Fruit fly (Drosophila melanogaster): Measurements from ENCODE around the gene CG9458.

Gene CG9458

dm6 chr3R:9791177-9791806 is 28.4 kb downstream of the CG9458 start, which contains the start of the genes CG12945 and CG8507 (continued):
- no peak for TF ChIP-seq Drgx (GFP tag; IDR thresholded peaks at IDR 0.05)
- TF ChIP-seq gcm2 (GFP tag; optimal IDR thresholded peaks at IDR 0.05), result no peak
- peak; percentile 39 for TF ChIP-seq Fer3 (tag; optimal IDR thresholded peaks at IDR 0.05)
- peak; percentile 32 for TF ChIP-seq Dp (GFP tag; optimal IDR thresholded peaks at IDR 0.05)
- no peak for TF ChIP-seq ro (GFP tag; IDR thresholded peaks at IDR 0.05)
- no peak for TF ChIP-seq CG2199 (GFP tag; IDR thresholded peaks at IDR 0.05)
- TF ChIP-seq CG34422 (GFP tag; IDR thresholded peaks at IDR 0.05), result no peak
- TF ChIP-seq wor (GFP tag; IDR thresholded peaks at IDR 0.05), result no peak
- TF ChIP-seq CG4820 (GFP tag; optimal IDR thresholded peaks at IDR 0.05), result peak; percentile 39
- no peak for TF ChIP-seq CG31441 (GFP tag; IDR thresholded peaks at IDR 0.05)
- no peak for TF ChIP-seq pita (GFP tag; optimal IDR thresholded peaks at IDR 0.05)
- TF ChIP-seq CG3838 (GFP tag; optimal IDR thresholded peaks at IDR 0.05), result no peak
- TF ChIP-seq CG12219 (GFP tag; optimal IDR thresholded peaks at IDR 0.05), result no peak
- no peak for TF ChIP-seq otp (GFP tag; IDR thresholded peaks at IDR 0.05)
- peak; percentile 38 for TF ChIP-seq CG7786 (GFP tag; optimal IDR thresholded peaks at IDR 0.05)
- TF ChIP-seq chinmo (GFP tag; IDR thresholded peaks at IDR 0.05; ENCODE audit: partially characterized antibody), result no peak
- no peak for TF ChIP-seq sisA (GFP tag; IDR thresholded peaks at IDR 0.05)
- no peak for TF ChIP-seq Scr (GFP tag; IDR thresholded peaks at IDR 0.05; ENCODE audit: partially characterized antibody)
- TF ChIP-seq pzg (GFP tag; optimal IDR thresholded peaks at IDR 0.05), result peak; percentile 55
- TF ChIP-seq cg (GFP tag; optimal IDR thresholded peaks at IDR 0.05), result no peak
- no peak for TF ChIP-seq CG31365 (tag; optimal IDR thresholded peaks at IDR 0.05)
- no peak for TF ChIP-seq fd64A (GFP tag; optimal IDR thresholded peaks at IDR 0.05)
- peak; percentile 40 for TF ChIP-seq CG15514 (GFP tag; optimal IDR thresholded peaks at IDR 0.05)
- peak; percentile 37 for TF ChIP-seq Elba2 (GFP tag; optimal IDR thresholded peaks at IDR 0.05)
- no peak for TF ChIP-seq dan (GFP tag; IDR thresholded peaks at IDR 0.05)
- TF ChIP-seq CG13424 (tag; optimal IDR thresholded peaks at IDR 0.05), result peak; percentile 67
- peak; percentile 33 for TF ChIP-seq pho (GFP tag; optimal IDR thresholded peaks at IDR 0.05)
- no peak for TF ChIP-seq CG13123 (GFP tag; optimal IDR thresholded peaks at IDR 0.05)
- peak; percentile 52 for TF ChIP-seq Dip3 (GFP tag; optimal IDR thresholded peaks at IDR 0.05)
- no peak for TF ChIP-seq onecut (GFP tag; IDR thresholded peaks at IDR 0.05)
- TF ChIP-seq ash1 (GFP tag; optimal IDR thresholded peaks at IDR 0.05), result no peak
- TF ChIP-seq h (optimal IDR thresholded peaks at IDR 0.05), result no peak
- no peak for TF ChIP-seq CG5180 (GFP tag; optimal IDR thresholded peaks at IDR 0.05)
- no peak for TF ChIP-seq cas (GFP tag; IDR thresholded peaks at IDR 0.05)
- peak; percentile 46 for TF ChIP-seq tin (GFP tag; optimal IDR thresholded peaks at IDR 0.05)
- TF ChIP-seq CG30431 (GFP tag; optimal IDR thresholded peaks at IDR 0.05), result no peak
- no peak for TF ChIP-seq jing (GFP tag; optimal IDR thresholded peaks at IDR 0.05)
- no peak for TF ChIP-seq Hmx (GFP tag; optimal IDR thresholded peaks at IDR 0.05)
- TF ChIP-seq CG15601 (tag; optimal IDR thresholded peaks at IDR 0.05), result peak; percentile 35
- no peak for TF ChIP-seq CG3065 (GFP tag; optimal IDR thresholded peaks at IDR 0.05)
- TF ChIP-seq Xrp1 (GFP tag; IDR thresholded peaks at IDR 0.05), result peak; percentile 26; the same call in 1 of the 2 replicates
- TF ChIP-seq Mes4 (GFP tag; optimal IDR thresholded peaks at IDR 0.05), result no peak
- TF ChIP-seq CG2889 (GFP tag; IDR thresholded peaks at IDR 0.05), result no peak
- TF ChIP-seq CG17328 (GFP tag; IDR thresholded peaks at IDR 0.05), result no peak
- TF ChIP-seq ham (GFP tag; IDR thresholded peaks at IDR 0.05), result no peak
- no peak for TF ChIP-seq rib (GFP tag; IDR thresholded peaks at IDR 0.05)
- TF ChIP-seq ewg (GFP tag; optimal IDR thresholded peaks at IDR 0.05), result no peak
- TF ChIP-seq CG8359 (GFP tag; optimal IDR thresholded peaks at IDR 0.05; ENCODE audit: borderline replicate concordance), result no peak
- peak; percentile 14 for TF ChIP-seq Bdp1 (GFP tag; optimal IDR thresholded peaks at IDR 0.05)
- no peak for TF ChIP-seq CG1602 (GFP tag; optimal IDR thresholded peaks at IDR 0.05)
- peak; percentile 51; the same call in 1 of the 2 replicates for TF ChIP-seq lmd (GFP tag; IDR thresholded peaks at IDR 0.05)
- no peak; the same call in 1 of the 2 replicates for TF ChIP-seq esg (GFP tag; conservative IDR thresholded peaks at IDR 0.05)
